Fruit fly (Drosophila melanogaster) whole organism, embryonic: ENCODE measurements around the gene CG31459.

ENCODE experiments used
- Antp ChIP-seq: fragments of 200-800 bp; sonication (Bioruptor generic); optimal IDR thresholded peaks from 3 replicates; lab custom pipeline; 2016; ENCODE audit warnings: missing biosample characterization, missing genetic modification characterization
- Asciz ChIP-seq: fragments of 200-800 bp; sonication (Bioruptor generic); optimal IDR thresholded peaks from 2 replicates; lab custom pipeline; 2017; ENCODE audit warnings: missing biosample characterization, mild to moderate bottlenecking, missing genetic modification characterization, missing genetic modification reagents
- Bdp1 ChIP-seq: fragments of 200-800 bp; sonication (Bioruptor generic); optimal IDR thresholded peaks from 3 replicates; lab custom pipeline; 2016; ENCODE audit warnings: missing biosample characterization, missing genetic modification characterization
- CG10366 ChIP-seq: fragments of 200-800 bp; sonication (Bioruptor generic); IDR thresholded peaks from 2 replicates; pipeline ENCODE4 v1.3.6; 2022; ENCODE audit warnings: missing biosample characterization, missing genetic modification characterization
- CG1233 ChIP-seq: fragments of 200-800 bp; sonication (Bioruptor generic); optimal IDR thresholded peaks from 4 replicates; lab custom pipeline; 2018; ENCODE audit warnings: missing biosample characterization, mild to moderate bottlenecking, missing genetic modification characterization
- CG13296 ChIP-seq: fragments of 200-800 bp; sonication (Bioruptor generic); optimal IDR thresholded peaks from 3 replicates; lab custom pipeline; 2018; ENCODE audit warnings: missing biosample characterization, mild to moderate bottlenecking, missing genetic modification characterization
- CG14965 ChIP-seq: fragments of 200-800 bp; sonication (Bioruptor generic); optimal IDR thresholded peaks from 2 replicates; lab custom pipeline; 2016; ENCODE audit warnings: missing biosample characterization, missing genetic modification characterization, borderline replicate concordance
- CG15011 ChIP-seq: fragments of 200-800 bp; sonication (Bioruptor generic); optimal IDR thresholded peaks from 3 replicates; lab custom pipeline; 2018; ENCODE audit warnings: missing biosample characterization, mild to moderate bottlenecking, missing genetic modification characterization
- CG2199 ChIP-seq: fragments of 200-800 bp; sonication (Bioruptor generic); IDR thresholded peaks from 3 replicates; pipeline ENCODE4 v1.3.6; 2022; ENCODE audit warnings: missing biosample characterization, missing genetic modification characterization
- CG3407 ChIP-seq: fragments of 200-800 bp; sonication (Bioruptor generic); optimal IDR thresholded peaks from 2 replicates; lab custom pipeline; 2018; ENCODE audit warnings: missing biosample characterization, mild to moderate bottlenecking, missing genetic modification characterization
- CG4360 ChIP-seq: fragments of 200-800 bp; sonication (Bioruptor generic); IDR thresholded peaks from 2 replicates; pipeline ENCODE4 v1.3.6; 2022; ENCODE audit warnings: missing biosample characterization, missing genetic modification characterization
- CG4404 ChIP-seq: fragments of 200-800 bp; sonication (Bioruptor generic); IDR thresholded peaks from 2 replicates; pipeline ENCODE4 v1.3.6; 2022; ENCODE audit warnings: missing biosample characterization, missing genetic modification characterization
- CG8478 ChIP-seq: fragments of >200 bp; optimal IDR thresholded peaks from 2 replicates; lab custom pipeline; 2018
- CrebB ChIP-seq: fragments of 200-800 bp; sonication (Bioruptor generic); optimal IDR thresholded peaks from 3 replicates; lab custom pipeline; 2018; ENCODE audit warnings: missing biosample characterization, mild to moderate bottlenecking, missing genetic modification characterization
- D ChIP-seq, 2 experiments: fragments of 200-800 bp in 1 of 2; fragments of >200 bp in 1 of 2; sonication (Bioruptor generic) in 1 of 2; optimal IDR thresholded peaks; 2 replicates in 1 of 2; 3 replicates in 1 of 2; lab custom pipeline; 2017; ENCODE audit warnings: mild to moderate bottlenecking in 1 of 2, missing biosample characterization in 1 of 2, missing genetic modification characterization in 1 of 2, missing genetic modification reagents in 1 of 2
- Dip3 ChIP-seq: fragments of 200-800 bp; sonication (Bioruptor generic); optimal IDR thresholded peaks from 3 replicates; lab custom pipeline; 2016; ENCODE audit warnings: missing biosample characterization, missing genetic modification characterization
- E2f2 ChIP-seq: fragments of 200-800 bp; sonication (Bioruptor generic); IDR thresholded peaks from 2 replicates; pipeline ENCODE4 v1.3.6; 2022; ENCODE audit warnings: missing biosample characterization, missing genetic modification characterization
- Med ChIP-seq: fragments of 200-800 bp; sonication (Bioruptor generic); peaks from one replicate; lab custom pipeline; 2016; ENCODE audit warnings: missing biosample characterization, missing genetic modification characterization, mild to moderate bottlenecking, inconsistent platforms, moderate library complexity
- Oaz ChIP-seq: fragments of 200-800 bp; sonication (Bioruptor generic); IDR thresholded peaks from 2 replicates; pipeline ENCODE4 v1.3.6; 2022; ENCODE audit warnings: missing biosample characterization, missing genetic modification characterization
- Optix ChIP-seq: fragments of 200-800 bp; sonication (Bioruptor generic); IDR thresholded peaks from 3 replicates; pipeline ENCODE4 v1.3.6; 2022; ENCODE audit warnings: missing biosample characterization, missing genetic modification characterization
- PHDP ChIP-seq: fragments of 200-800 bp; sonication (Bioruptor generic); optimal IDR thresholded peaks from 3 replicates; lab custom pipeline; 2018; ENCODE audit warnings: missing biosample characterization, mild to moderate bottlenecking, missing genetic modification characterization, moderate library complexity
- Rfx ChIP-seq: fragments of 200-800 bp; sonication (Bioruptor generic); IDR thresholded peaks from 2 replicates; pipeline ENCODE4 v1.3.6; 2022; ENCODE audit warnings: missing biosample characterization, missing genetic modification characterization
- Side ChIP-seq: fragments of 200-800 bp; sonication (Bioruptor generic); optimal IDR thresholded peaks from 2 replicates; lab custom pipeline; 2016; ENCODE audit warnings: missing biosample characterization, missing genetic modification characterization
- Sox102F ChIP-seq: fragments of 200-800 bp; sonication (Bioruptor generic); optimal IDR thresholded peaks from 2 replicates; lab custom pipeline; 2018; ENCODE audit warnings: missing biosample characterization, mild to moderate bottlenecking, missing genetic modification characterization, moderate library complexity
- ac ChIP-seq: fragments of 200-800 bp; sonication (Bioruptor generic); optimal IDR thresholded peaks from 3 replicates; lab custom pipeline; 2017; ENCODE audit warnings: missing biosample characterization, mild to moderate bottlenecking, missing genetic modification characterization
- amos ChIP-seq: fragments of 200-800 bp; sonication (Bioruptor generic); IDR thresholded peaks from 2 replicates; pipeline ENCODE4 v1.3.6; 2022; ENCODE audit warnings: missing biosample characterization, missing genetic modification characterization; ENCODE audit not compliant: partially characterized antibody
- bowl ChIP-seq: fragments of 200-800 bp; sonication (Bioruptor generic); IDR thresholded peaks from 2 replicates; pipeline ENCODE4 v1.3.6; 2022; ENCODE audit warnings: missing biosample characterization, missing genetic modification characterization
- ci ChIP-seq: fragments of 200-800 bp; sonication (Bioruptor generic); IDR thresholded peaks from 3 replicates; pipeline ENCODE4 v1.3.6; 2022; ENCODE audit warnings: missing biosample characterization, missing genetic modification characterization
- emc ChIP-seq: fragments of 200-800 bp; sonication (Bioruptor generic); optimal IDR thresholded peaks from 2 replicates; lab custom pipeline; 2016; ENCODE audit warnings: missing biosample characterization, missing genetic modification characterization
- ewg ChIP-seq: fragments of 200-800 bp; sonication (Bioruptor generic); optimal IDR thresholded peaks from 3 replicates; lab custom pipeline; 2017; ENCODE audit warnings: mild to moderate bottlenecking, missing biosample characterization, missing genetic modification reagents, missing genetic modification characterization
- fd64A ChIP-seq: fragments of 200-800 bp; sonication (Bioruptor generic); optimal IDR thresholded peaks from 3 replicates; lab custom pipeline; 2018; ENCODE audit warnings: missing biosample characterization, mild to moderate bottlenecking, missing genetic modification characterization
- gro ChIP-seq: fragments of 200-800 bp; sonication (Bioruptor generic); optimal IDR thresholded peaks from 2 replicates; lab custom pipeline; 2016; ENCODE audit warnings: missing biosample characterization, missing genetic modification characterization
- ham ChIP-seq: fragments of 200-800 bp; sonication (Bioruptor generic); IDR thresholded peaks from 2 replicates; pipeline ENCODE4 v1.3.6; 2022; ENCODE audit warnings: missing biosample characterization, missing genetic modification characterization
- hkb ChIP-seq, 2 experiments: fragments of 200-800 bp in 1 of 2; fragments of >200 bp in 1 of 2; sonication (Bioruptor generic) in 1 of 2; IDR thresholded peaks in 1 of 2; optimal IDR thresholded peaks in 1 of 2; 2 replicates each; pipeline versions ENCODE4 v1.3.6 to Lab custom; 2017 to 2022; ENCODE audit warnings: missing biosample characterization in 1 of 2, missing genetic modification characterization in 1 of 2
- jing ChIP-seq: fragments of 200-800 bp; sonication (Bioruptor generic); optimal IDR thresholded peaks from 2 replicates; lab custom pipeline; 2018; ENCODE audit warnings: missing biosample characterization, mild to moderate bottlenecking, missing genetic modification characterization
- lbe ChIP-seq: fragments of 200-800 bp; sonication (Bioruptor generic); optimal IDR thresholded peaks from 2 replicates; lab custom pipeline; 2016; ENCODE audit warnings: missing biosample characterization, mild to moderate bottlenecking, missing genetic modification characterization
- lov ChIP-seq, 2 experiments: fragments of 200-800 bp in 1 of 2; fragments of >200 bp in 1 of 2; sonication (Bioruptor generic) in 1 of 2; IDR thresholded peaks in 1 of 2; optimal IDR thresholded peaks in 1 of 2; 2 replicates in 1 of 2; 3 replicates in 1 of 2; pipeline versions ENCODE4 v1.3.6 to Lab custom; 2017 to 2022; ENCODE audit warnings: missing biosample characterization in 1 of 2, missing genetic modification characterization in 1 of 2
- odd ChIP-seq: fragments of 200-800 bp; sonication (Bioruptor generic); optimal IDR thresholded peaks from 2 replicates; lab custom pipeline; 2017; ENCODE audit warnings: missing biosample characterization, mild to moderate bottlenecking, missing genetic modification characterization
- pan ChIP-seq, 4 experiments: fragments of >200 bp in 3 of 4; fragments of 200-800 bp in 1 of 4; sonication (Bioruptor generic) in 1 of 4; optimal IDR thresholded peaks in 3 of 4; IDR thresholded peaks in 1 of 4; 2 replicates each; pipeline versions ENCODE4 v1.3.6 to Lab custom; 2017 to 2022; ENCODE audit warnings: missing biosample characterization in 2 of 4, missing genetic modification characterization in 2 of 4, mixed read lengths in 1 of 4
- schlank ChIP-seq: fragments of 200-800 bp; sonication (Bioruptor generic); optimal IDR thresholded peaks from 2 replicates; lab custom pipeline; 2018; ENCODE audit warnings: missing biosample characterization, mild to moderate bottlenecking, missing genetic modification characterization
- slbo ChIP-seq: fragments of 200-800 bp; sonication (Bioruptor generic); IDR thresholded peaks from 2 replicates; pipeline ENCODE4 v1.3.6; 2022; ENCODE audit warnings: missing biosample characterization, missing genetic modification characterization
- tgo ChIP-seq: fragments of 200-800 bp; sonication (Bioruptor generic); IDR thresholded peaks from 3 replicates; pipeline ENCODE4 v1.3.6; 2022; ENCODE audit warnings: missing biosample characterization, missing genetic modification characterization
- tll ChIP-seq, 2 experiments: fragments of 200-800 bp in 1 of 2; fragments of >200 bp in 1 of 2; sonication (Bioruptor generic) in 1 of 2; optimal IDR thresholded peaks; 2 replicates each; lab custom pipeline; 2017 to 2019; ENCODE audit warnings: missing biosample characterization in 2 of 2, missing genetic modification characterization in 2 of 2, mild to moderate bottlenecking in 1 of 2, moderate library complexity in 1 of 2
- tup ChIP-seq: fragments of 200-800 bp; sonication (Bioruptor generic); optimal IDR thresholded peaks from 2 replicates; lab custom pipeline; 2016; ENCODE audit warnings: missing biosample characterization, mild to moderate bottlenecking, missing genetic modification characterization, moderate library complexity
- vvl ChIP-seq: fragments of 200-800 bp; sonication (Bioruptor generic); IDR thresholded peaks from 2 replicates; pipeline ENCODE4 v1.3.6; 2022; ENCODE audit warnings: missing biosample characterization, missing genetic modification characterization
- wdn ChIP-seq: fragments of 200-800 bp; sonication (Bioruptor generic); IDR thresholded peaks from 2 replicates; pipeline ENCODE4 v1.3.6; 2022; ENCODE audit warnings: missing biosample characterization, missing genetic modification characterization
- zfh2 ChIP-seq: fragments of 200-800 bp; sonication (Bioruptor generic); optimal IDR thresholded peaks from 2 replicates; lab custom pipeline; 2016; ENCODE audit warnings: missing biosample characterization, missing genetic modification characterization

Gene CG31459

DNA sequence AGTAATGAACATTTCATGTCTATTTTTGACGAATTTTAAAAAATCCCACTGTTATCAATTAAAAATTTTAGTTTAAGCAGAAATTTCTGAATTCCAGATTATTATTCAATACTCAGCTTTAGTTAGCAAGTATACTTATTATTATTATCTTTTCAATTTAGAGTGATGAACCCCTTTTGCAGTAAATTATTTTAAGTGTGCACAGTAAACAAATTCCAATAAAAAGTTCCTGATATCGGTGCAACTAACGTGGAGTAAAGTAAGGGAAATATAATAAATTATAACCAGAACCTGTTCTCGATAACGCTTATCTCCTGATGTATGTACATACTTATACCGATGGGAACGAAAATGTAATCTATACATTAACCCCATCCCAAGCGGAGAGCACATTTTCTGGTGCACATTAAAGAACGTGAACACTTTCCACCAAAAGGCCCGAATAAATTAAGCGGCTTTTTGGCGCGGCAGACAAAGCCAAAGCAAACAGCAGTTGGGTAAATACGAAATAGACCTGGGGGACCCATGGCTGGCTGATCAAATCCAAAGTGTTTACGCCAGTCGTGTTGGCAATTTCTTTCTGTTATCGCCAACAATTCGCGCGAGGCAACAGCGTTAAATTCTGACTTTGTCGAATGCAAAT is 17.5 kb downstream of the CG31459 start (continued):
- TF ChIP-seq CG14965 (GFP tag; lab: Kevin White, UChicago) (no peak), Oaz (GFP tag; lab: Robert Waterston, UW) (no peak), tup (peak; percentile 6), schlank (tag; lab: Kevin White, UChicago) (peak; percentile 71), CG4360 (GFP tag; lab: Robert Waterston, UW) (no peak), E2f2 (GFP tag; lab: Robert Waterston, UW) (peak; percentile 26; the same call in 1 of the 2 replicates), Antp (GFP tag; lab: Kevin White, UChicago) (no peak), Asciz (GFP tag; lab: Kevin White, UChicago) (peak; percentile 26), tll (GFP tag; optimal IDR thresholded peaks at IDR 0.05; lab: Kevin White, UChicago) (no peak), CG3407 (GFP tag; lab: Kevin White, UChicago) (peak; percentile 29), lov (optimal IDR thresholded peaks at IDR 0.05; lab: Kevin White, UChicago) (no peak), lov (GFP tag; IDR thresholded peaks at IDR 0.05; lab: Robert Waterston, UW) (0 out of 3 replicates have a peak, but pooled peaks have one; percentile 11), CG2199 (GFP tag; lab: Robert Waterston, UW) (0 out of 3 replicates have a peak, but pooled peaks have one; percentile 40), Optix (GFP tag; lab: Robert Waterston, UW) (peak; percentile 11; the same call in 1 of the 3 replicates), hkb (optimal IDR thresholded peaks at IDR 0.05; lab: Kevin White, UChicago) (no peak), hkb (GFP tag; IDR thresholded peaks at IDR 0.05; lab: Robert Waterston, UW) (peak; percentile 68), vvl (GFP tag; lab: Robert Waterston, UW) (0 out of 2 replicates have a peak, but pooled peaks have one; percentile 27), Sox102F (GFP tag; lab: Kevin White, UChicago) (no peak), Side (GFP tag; lab: Kevin White, UChicago) (peak; percentile 43), pan (optimal IDR thresholded peaks at IDR 0.05; lab: Kevin White, UChicago) (no peak), pan (GFP tag; optimal IDR thresholded peaks at IDR 0.05 in 1 of 2, IDR thresholded peaks at IDR 0.05 in 1 of 2) (no peak), CG15011 (GFP tag; lab: Kevin White, UChicago) (peak; percentile 12), zfh2 (GFP tag; lab: Kevin White, UChicago) (peak; percentile 37), bowl (GFP tag; lab: Robert Waterston, UW) (no peak), ham (GFP tag; lab: Robert Waterston, UW) (peak; percentile 9; the same call in 1 of the 2 replicates), odd (GFP tag; lab: Kevin White, UChicago) (peak; percentile 3), emc (GFP tag; lab: Kevin White, UChicago) (no peak), CG8478 (no peak), gro (GFP tag; lab: Kevin White, UChicago) (peak; percentile 8), Rfx (peak; percentile 46; the same call in 1 of the 2 replicates), slbo (GFP tag; lab: Robert Waterston, UW) (peak; percentile 34; the same call in 1 of the 2 replicates), ac (no peak), ci (GFP tag; lab: Robert Waterston, UW) (peak; percentile 46; the same call in 1 of the 3 replicates), lbe (GFP tag; lab: Kevin White, UChicago) (peak; percentile 86), PHDP (tag; lab: Kevin White, UChicago) (peak; percentile 0), CG13296 (GFP tag; lab: Kevin White, UChicago) (peak; percentile 29), CG10366 (no peak), ewg (GFP tag; lab: Kevin White, UChicago) (no peak), D (optimal IDR thresholded peaks at IDR 0.05; lab: Kevin White, UChicago) (no peak), D (GFP tag; optimal IDR thresholded peaks at IDR 0.05; lab: Kevin White, UChicago) (peak; percentile 10), jing (GFP tag; lab: Kevin White, UChicago) (no peak), tgo (GFP tag; lab: Robert Waterston, UW) (no peak), Dip3 (peak; percentile 49), CG4404 (no peak), CG1233 (GFP tag; lab: Kevin White, UChicago) (no peak), wdn (GFP tag; lab: Robert Waterston, UW) (0 out of 2 replicates have a peak, but pooled peaks have one; percentile 21), amos (GFP tag; lab: Robert Waterston, UW) (no peak), Bdp1 (no peak), Med (GFP tag; lab: Kevin White, UChicago) (peak; percentile 92), CrebB (peak; percentile 46), fd64A (GFP tag; lab: Kevin White, UChicago) (peak; percentile 34)
